Fruit fly (Drosophila melanogaster) whole organism, pupa: ENCODE data around the gene kon.

Experiments
- CG10348 ChIP-seq: fragments of 200-800 bp; sonication (Bioruptor generic); IDR thresholded peaks from 2 replicates; pipeline ENCODE4 v1.3.6; 2022; ENCODE audit warnings: missing biosample characterization, missing genetic modification characterization
- CG12605 ChIP-seq: fragments of 200-800 bp; sonication (Bioruptor generic); IDR thresholded peaks from 2 replicates; pipeline ENCODE4 v1.3.6; 2022; ENCODE audit warnings: missing biosample characterization, missing genetic modification characterization
- CG13204 ChIP-seq: fragments of 200-800 bp; sonication (Bioruptor generic); optimal IDR thresholded peaks from 2 replicates; lab custom pipeline; 2018; ENCODE audit warnings: missing biosample characterization, mild to moderate bottlenecking, missing genetic modification characterization, moderate library complexity
- CG14655 ChIP-seq: fragments of 200-800 bp; sonication (Bioruptor generic); optimal IDR thresholded peaks from 3 replicates; lab custom pipeline; 2017; ENCODE audit warnings: mild to moderate bottlenecking, missing biosample characterization, missing genetic modification reagents, missing genetic modification characterization
- CG15710 ChIP-seq: fragments of 200-800 bp; sonication (Bioruptor generic); optimal IDR thresholded peaks from 2 replicates; lab custom pipeline; 2018; ENCODE audit warnings: missing biosample characterization, mild to moderate bottlenecking, missing genetic modification characterization, moderate library complexity
- CG17806 ChIP-seq: fragments of 200-800 bp; sonication (Bioruptor generic); optimal IDR thresholded peaks from 2 replicates; lab custom pipeline; 2018; ENCODE audit warnings: missing biosample characterization, mild to moderate bottlenecking, missing genetic modification characterization, moderate library complexity
- CG32121 ChIP-seq: fragments of 200-800 bp; sonication (Bioruptor generic); IDR thresholded peaks from 2 replicates; pipeline ENCODE4 v1.3.6; 2022; ENCODE audit warnings: missing biosample characterization, missing genetic modification characterization
- CG34367 ChIP-seq: fragments of 200-800 bp; sonication (Bioruptor generic); optimal IDR thresholded peaks from 2 replicates; lab custom pipeline; 2018; ENCODE audit warnings: missing biosample characterization, mild to moderate bottlenecking, missing genetic modification characterization
- CG4496 ChIP-seq: fragments of 200-800 bp; sonication (Bioruptor generic); IDR thresholded peaks from 3 replicates; pipeline ENCODE4 v1.3.6; 2022; ENCODE audit warnings: missing biosample characterization, missing genetic modification characterization
- CG8159 ChIP-seq: fragments of 200-800 bp; sonication (Bioruptor generic); optimal IDR thresholded peaks from 3 replicates; lab custom pipeline; 2018; ENCODE audit warnings: missing biosample characterization, mild to moderate bottlenecking, missing genetic modification characterization, moderate library complexity
- CG8301 ChIP-seq: fragments of 200-800 bp; sonication (Bioruptor generic); optimal IDR thresholded peaks from 2 replicates; lab custom pipeline; 2018; ENCODE audit warnings: missing biosample characterization, mild to moderate bottlenecking, missing genetic modification characterization
- CG9948 ChIP-seq: fragments of 200-800 bp; sonication (Bioruptor generic); optimal IDR thresholded peaks from 2 replicates; lab custom pipeline; 2018; ENCODE audit warnings: missing biosample characterization, mild to moderate bottlenecking, missing genetic modification characterization, moderate library complexity
- D1 ChIP-seq: fragments of 200-800 bp; sonication (Bioruptor generic); optimal IDR thresholded peaks from 2 replicates; lab custom pipeline; 2018; ENCODE audit warnings: missing biosample characterization, mild to moderate bottlenecking, missing genetic modification characterization, moderate library complexity
- EcR ChIP-seq: fragments of 200-800 bp; sonication (Bioruptor generic); optimal IDR thresholded peaks from 3 replicates; lab custom pipeline; 2019; ENCODE audit warnings: missing biosample characterization, missing genetic modification characterization, mild to moderate bottlenecking, moderate library complexity, missing genetic modification reagents
- Ets98B ChIP-seq: fragments of 200-800 bp; sonication (Bioruptor generic); IDR thresholded peaks from 2 replicates; pipeline ENCODE4 v1.3.6; 2022; ENCODE audit warnings: missing biosample characterization, missing genetic modification characterization
- Pif1A ChIP-seq: fragments of 200-800 bp; sonication (Bioruptor generic); optimal IDR thresholded peaks from 3 replicates; lab custom pipeline; 2016; ENCODE audit warnings: missing biosample characterization, missing genetic modification characterization
- Pif1B ChIP-seq: fragments of 200-800 bp; sonication (Bioruptor generic); optimal IDR thresholded peaks from 3 replicates; lab custom pipeline; 2016; ENCODE audit warnings: missing biosample characterization, missing genetic modification characterization
- Snoo ChIP-seq: fragments of 200-800 bp; sonication (Bioruptor generic); optimal IDR thresholded peaks from 3 replicates; lab custom pipeline; 2017; ENCODE audit warnings: missing biosample characterization, mild to moderate bottlenecking, missing genetic modification characterization, inconsistent platforms
- fd96Ca ChIP-seq: fragments of 200-800 bp; sonication (Bioruptor generic); IDR thresholded peaks from 3 replicates; pipeline ENCODE4 v1.3.6; 2022; ENCODE audit warnings: missing biosample characterization, missing genetic modification characterization
- gl ChIP-seq: fragments of 200-800 bp; sonication (Bioruptor generic); optimal IDR thresholded peaks from 2 replicates; lab custom pipeline; 2018; ENCODE audit warnings: missing biosample characterization, mild to moderate bottlenecking, missing genetic modification characterization
- rn ChIP-seq: fragments of 200-800 bp; sonication (Bioruptor generic); IDR thresholded peaks from 2 replicates; pipeline ENCODE4 v1.3.6; 2022; ENCODE audit warnings: missing biosample characterization, missing genetic modification characterization

Gene kon

DNA sequence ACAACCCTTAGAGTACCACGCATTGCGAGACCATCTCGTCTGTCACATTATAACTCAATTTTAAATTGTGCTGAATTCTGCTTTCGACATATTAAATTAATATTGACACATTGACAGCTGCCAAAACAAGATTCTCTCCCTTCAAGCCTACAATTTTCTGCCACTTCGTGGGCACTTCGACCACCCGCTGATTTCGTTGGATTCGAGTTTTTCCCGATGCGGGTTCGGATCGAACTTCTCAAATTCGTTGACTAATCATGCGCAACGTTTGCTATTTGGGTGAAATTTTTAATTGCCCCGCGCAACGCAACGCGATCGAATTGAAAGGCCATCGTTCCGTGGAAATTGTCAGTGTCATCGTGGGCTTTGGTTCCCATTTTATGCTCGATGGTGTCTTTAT, 3.1 kb upstream of the kon start:
- TF ChIP-seq CG10348 (GFP tag; lab: Robert Waterston, UW) (no peak), Pif1B (GFP tag; lab: Kevin White, UChicago) (no peak), CG12605 (GFP tag; lab: Robert Waterston, UW) (no peak), CG4496 (GFP tag; lab: Robert Waterston, UW) (no peak), CG14655 (GFP tag; lab: Kevin White, UChicago) (no peak), CG8159 (no peak), CG13204 (no peak), gl (tag; lab: Kevin White, UChicago) (no peak), D1 (tag; lab: Kevin White, UChicago) (no peak), CG32121 (GFP tag; lab: Robert Waterston, UW) (no peak), fd96Ca (GFP tag; lab: Robert Waterston, UW) (no peak), CG34367 (tag; lab: Kevin White, UChicago) (no peak)
- TF ChIP-seq, all 21 proteins: peak for 0

DNA sequence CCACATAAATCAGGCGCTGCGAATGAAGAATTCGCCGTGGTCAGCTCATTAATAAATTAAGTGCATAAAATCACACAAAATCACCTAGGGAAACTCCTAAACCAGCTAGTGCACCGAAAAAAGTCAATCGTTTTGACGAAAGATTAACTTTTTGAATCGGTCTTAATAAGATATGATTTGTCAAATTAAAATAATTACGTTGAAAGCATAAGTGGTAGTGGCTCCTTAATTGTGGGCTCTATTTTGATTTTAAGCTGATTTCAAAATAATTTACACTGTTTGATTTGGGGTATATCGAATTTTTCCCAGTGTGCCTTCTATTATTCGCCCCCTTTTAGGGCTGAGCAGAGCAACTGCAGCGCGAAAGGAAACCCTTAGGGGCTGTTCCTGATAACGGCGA, 1.7 kb upstream of the kon start:
- no peak for TF ChIP-seq CG17806 (tag; lab: Kevin White, UChicago)

DNA sequence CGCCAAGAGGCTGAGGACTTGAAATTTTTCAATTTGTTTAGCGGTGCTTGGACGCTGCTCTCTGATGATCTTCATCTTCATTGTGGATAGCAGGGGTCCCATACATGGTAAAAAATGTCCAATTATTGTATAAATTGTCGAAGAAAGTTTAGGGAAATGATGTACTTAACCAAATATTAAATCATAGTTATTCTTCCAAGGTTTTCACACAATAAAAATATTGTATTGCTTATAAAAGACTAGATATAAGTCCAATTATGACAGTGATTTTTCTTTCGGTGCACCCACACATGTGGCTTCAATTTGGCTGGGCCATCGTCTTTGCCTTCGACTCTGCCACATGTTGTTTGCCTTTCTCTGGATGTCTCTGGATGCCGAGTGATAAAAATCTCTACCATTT, 1.1 kb upstream of the kon start:
- TF ChIP-seq EcR (GFP tag; lab: Kevin White, UChicago) (peak; percentile 19), gl (tag; lab: Kevin White, UChicago) (peak; percentile 42), CG34367 (tag; lab: Kevin White, UChicago) (peak; percentile 63), Ets98B (no peak), CG15710 (peak; percentile 74), CG4496 (GFP tag; lab: Robert Waterston, UW) (peak; percentile 84), rn (GFP tag; lab: Robert Waterston, UW) (peak; percentile 53), CG13204 (peak; percentile 10), CG14655 (GFP tag; lab: Kevin White, UChicago) (peak; percentile 81), Pif1B (GFP tag; lab: Kevin White, UChicago) (peak; percentile 68), fd96Ca (GFP tag; lab: Robert Waterston, UW) (no peak; the same call in 2 of the 3 replicates), D1 (tag; lab: Kevin White, UChicago) (peak; percentile 19), CG8159 (peak; percentile 72), CG9948 (tag; lab: Kevin White, UChicago) (peak; percentile 57), CG12605 (GFP tag; lab: Robert Waterston, UW) (peak; percentile 62; the same call in 1 of the 2 replicates), Snoo (no peak), CG10348 (GFP tag; lab: Robert Waterston, UW) (no peak), CG8301 (tag; lab: Kevin White, UChicago) (peak; percentile 76), CG17806 (tag; lab: Kevin White, UChicago) (peak; percentile 68), CG32121 (GFP tag; lab: Robert Waterston, UW) (peak; percentile 79), Pif1A (peak; percentile 73)

DNA sequence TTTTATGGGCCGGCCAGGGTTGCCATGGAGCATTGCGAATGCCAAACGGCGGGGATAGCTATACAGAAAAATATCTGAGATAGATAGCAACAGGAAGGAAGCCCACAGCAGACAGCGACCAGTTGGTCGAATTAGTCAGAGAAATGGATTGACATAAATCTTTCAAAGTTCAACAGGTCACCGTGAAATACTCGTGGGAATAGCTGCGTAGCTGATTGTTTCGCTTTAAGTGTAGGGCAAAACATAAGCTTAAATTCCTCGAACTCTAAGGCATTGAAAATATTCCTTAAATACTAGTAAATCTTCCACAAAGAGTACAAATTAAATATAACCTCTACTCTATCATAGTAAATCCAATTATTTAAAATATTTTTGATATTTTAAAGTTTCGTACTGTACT, 3.9 kb downstream of the kon start:
- TF ChIP-seq CG17806 (tag; lab: Kevin White, UChicago): peak; percentile 8
- TF ChIP-seq CG10348 (GFP tag; lab: Robert Waterston, UW): no peak
- TF ChIP-seq CG32121 (GFP tag; lab: Robert Waterston, UW): no peak
- TF ChIP-seq CG12605 (GFP tag; lab: Robert Waterston, UW): no peak
- TF ChIP-seq CG34367 (tag; lab: Kevin White, UChicago): no peak
- peak; percentile 2 for TF ChIP-seq CG8159
- TF ChIP-seq EcR (GFP tag; lab: Kevin White, UChicago): no peak
- TF ChIP-seq D1 (tag; lab: Kevin White, UChicago): no peak
- no peak for TF ChIP-seq fd96Ca (GFP tag; lab: Robert Waterston, UW)
- no peak for TF ChIP-seq Pif1B (GFP tag; lab: Kevin White, UChicago)
- TF ChIP-seq CG9948 (tag; lab: Kevin White, UChicago): peak; percentile 13
- TF ChIP-seq CG8301 (tag; lab: Kevin White, UChicago): peak; percentile 33
- TF ChIP-seq gl (tag; lab: Kevin White, UChicago): no peak
- TF ChIP-seq CG4496 (GFP tag; lab: Robert Waterston, UW): no peak
- no peak for TF ChIP-seq Ets98B
- no peak for TF ChIP-seq CG13204
- no peak for TF ChIP-seq Snoo
- no peak for TF ChIP-seq rn (GFP tag; lab: Robert Waterston, UW)
- no peak for TF ChIP-seq Pif1A
- peak; percentile 52 for TF ChIP-seq CG14655 (GFP tag; lab: Kevin White, UChicago)
- no peak for TF ChIP-seq CG15710
- TF ChIP-seq, all 21 proteins: peak for 5

DNA sequence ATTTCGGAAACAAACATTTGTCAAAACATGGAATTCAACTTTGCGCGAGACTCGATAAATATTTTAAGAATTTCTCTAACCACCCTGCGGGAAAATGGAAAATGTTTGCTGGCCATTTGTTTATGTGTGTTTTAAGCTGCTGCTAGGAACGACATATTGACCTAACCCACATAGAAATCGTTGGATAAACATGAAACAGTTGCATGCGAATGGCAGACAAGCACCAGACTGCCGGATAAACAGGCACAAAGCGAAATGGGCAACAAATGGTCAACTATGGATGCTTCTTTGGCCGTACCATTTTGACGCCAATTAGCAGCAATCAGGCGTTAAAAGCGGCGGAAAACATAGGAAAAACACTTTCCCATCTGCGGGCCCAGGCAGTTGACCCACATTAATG, 6.9 kb downstream of the kon start:
- TF ChIP-seq CG34367 (tag; lab: Kevin White, UChicago): no peak
- no peak for TF ChIP-seq CG8301 (tag; lab: Kevin White, UChicago)
- TF ChIP-seq CG15710: no peak
- no peak for TF ChIP-seq CG9948 (tag; lab: Kevin White, UChicago)
- TF ChIP-seq Pif1A: no peak
- TF ChIP-seq CG32121 (GFP tag; lab: Robert Waterston, UW): no peak

DNA sequence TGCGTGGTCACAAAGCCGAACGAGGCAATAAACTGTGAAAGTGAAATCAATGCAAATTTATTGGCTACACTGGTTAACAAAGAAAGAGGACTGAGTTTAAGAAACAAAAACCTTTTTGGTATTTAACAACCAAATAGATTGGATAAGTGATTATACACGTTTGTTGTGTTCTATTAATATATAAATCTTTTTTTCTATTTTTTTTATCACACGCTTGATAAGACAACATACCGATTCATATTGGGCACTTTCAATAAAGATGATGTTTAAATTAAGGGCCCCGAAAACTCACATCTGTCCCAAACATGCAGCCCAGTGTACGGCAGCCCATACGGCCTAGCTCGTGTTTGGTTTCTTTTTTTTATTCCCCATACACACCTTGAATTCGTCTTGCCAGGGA, 10.7 kb downstream of the kon start:
- peak; percentile 47 for TF ChIP-seq CG8301 (tag; lab: Kevin White, UChicago)
- TF ChIP-seq D1 (tag; lab: Kevin White, UChicago): no peak
- TF ChIP-seq Pif1B (GFP tag; lab: Kevin White, UChicago): peak; percentile 31
- TF ChIP-seq CG14655 (GFP tag; lab: Kevin White, UChicago): no peak
- TF ChIP-seq CG34367 (tag; lab: Kevin White, UChicago): no peak
- no peak for TF ChIP-seq CG4496 (GFP tag; lab: Robert Waterston, UW)
- no peak for TF ChIP-seq rn (GFP tag; lab: Robert Waterston, UW)
- TF ChIP-seq gl (tag; lab: Kevin White, UChicago): no peak
- peak; percentile 4 for TF ChIP-seq CG17806 (tag; lab: Kevin White, UChicago)
- no peak for TF ChIP-seq Snoo
- TF ChIP-seq CG12605 (GFP tag; lab: Robert Waterston, UW): peak; percentile 29; the same call in 1 of the 2 replicates
- peak; percentile 47 for TF ChIP-seq Ets98B
- peak; percentile 23 for TF ChIP-seq CG8159
- TF ChIP-seq CG10348 (GFP tag; lab: Robert Waterston, UW): no peak
- TF ChIP-seq CG13204: no peak
- 0 out of 2 replicates have a peak, but pooled peaks have one; percentile 22 for TF ChIP-seq CG32121 (GFP tag; lab: Robert Waterston, UW)
- TF ChIP-seq Pif1A: peak; percentile 30
- TF ChIP-seq, all 21 proteins: peak for 8
